Worm (Caenorhabditis elegans) whole organism, L1 larva: ENCODE measurements around the gene F14H12.6.
A peak's percentile ranks its signal among the peaks of the same experiment; 100 is the strongest.

Experiments used
- C04F5.9 ChIP-seq: sonication (generic microtip); optimal IDR thresholded peaks from 2 replicates; lab custom pipeline; 2016; ENCODE audit warnings: missing genetic modification characterization, missing compliant biosample characterization
- C16A3.4 ChIP-seq: fragments of 150-350 bp; optimal IDR thresholded peaks from 2 replicates; lab custom pipeline; 2014; ENCODE audit warnings: missing biosample characterization, missing genetic modification characterization
- F16B12.6 ChIP-seq: fragments of 150-350 bp; optimal IDR thresholded peaks from 2 replicates; lab custom pipeline; 2014; ENCODE audit warnings: missing biosample characterization, missing genetic modification characterization
- aha-1 ChIP-seq: fragments of 150-350 bp; optimal IDR thresholded peaks from 2 replicates; lab custom pipeline; 2014; ENCODE audit warnings: missing biosample characterization, missing genetic modification characterization
- alr-1 ChIP-seq: fragments of 200-800 bp; sonication (Bioruptor generic); optimal IDR thresholded peaks from 2 replicates; lab custom pipeline; 2018; ENCODE audit warnings: borderline replicate concordance, mild to moderate bottlenecking, missing genetic modification characterization, missing compliant biosample characterization
- aly-2 ChIP-seq: fragments of 150-350 bp; optimal IDR thresholded peaks from 2 replicates; lab custom pipeline; 2014; ENCODE audit warnings: missing biosample characterization, missing genetic modification characterization
- ama-1 ChIP-seq: fragments of 150-350 bp; optimal IDR thresholded peaks from 2 replicates; lab custom pipeline; 2014
- blmp-1 ChIP-seq: fragments of 150-350 bp; optimal IDR thresholded peaks from 2 replicates; lab custom pipeline; 2014; ENCODE audit warnings: missing biosample characterization, missing genetic modification characterization
- ceh-8 ChIP-seq: fragments of 200-800 bp; sonication (Bioruptor generic); optimal IDR thresholded peaks from 2 replicates; lab custom pipeline; 2018; ENCODE audit warnings: mild to moderate bottlenecking, missing genetic modification characterization, moderate library complexity, missing compliant biosample characterization
- ceh-82 ChIP-seq, 3 experiments: fragments of 150-350 bp in 1 of 3; sonication (generic microtip) in 2 of 3; optimal IDR thresholded peaks; 2 replicates each; lab custom pipeline; 2014 to 2017; ENCODE audit warnings: missing biosample characterization in 3 of 3, missing genetic modification characterization in 3 of 3
- efl-1 ChIP-seq, 4 experiments: fragments of 150-350 bp; optimal IDR thresholded peaks in 3 of 4; peaks in 1 of 4; 1 replicate in 1 of 4; 2 replicates in 3 of 4; lab custom pipeline; 2014; ENCODE audit warnings: missing biosample characterization in 2 of 4, missing genetic modification characterization in 2 of 4, missing genetic modification reagents in 2 of 4
- fkh-10 ChIP-seq: sonication (generic microtip); optimal IDR thresholded peaks from 2 replicates; lab custom pipeline; 2017; ENCODE audit warnings: missing biosample characterization, missing genetic modification reagents, missing genetic modification characterization
- fkh-4 ChIP-seq: sonication (generic microtip); optimal IDR thresholded peaks from 2 replicates; lab custom pipeline; 2016; ENCODE audit warnings: missing compliant biosample characterization, missing genetic modification characterization, borderline replicate concordance
- grh-1 ChIP-seq: fragments of 200-800 bp; sonication (Bioruptor generic); IDR thresholded peaks from 2 replicates; pipeline ENCODE4 v1.3.6; 2022; ENCODE audit warnings: missing genetic modification reagents, missing genetic modification characterization, missing compliant biosample characterization
- hlh-17 ChIP-seq: fragments of 200-800 bp; sonication (Bioruptor generic); optimal IDR thresholded peaks from 2 replicates; lab custom pipeline; 2018; ENCODE audit warnings: missing genetic modification characterization, mild to moderate bottlenecking, missing compliant biosample characterization, moderate library complexity, borderline replicate concordance
- isw-1 ChIP-seq: fragments of 200-800 bp; sonication (Bioruptor generic); IDR thresholded peaks from 2 replicates; pipeline ENCODE4 v1.3.6; 2022; ENCODE audit warnings: missing genetic modification characterization, missing compliant biosample characterization
- jun-1 ChIP-seq: fragments of 150-350 bp; optimal IDR thresholded peaks from 2 replicates; lab custom pipeline; 2014; ENCODE audit warnings: missing biosample characterization, missing genetic modification reagents, missing genetic modification characterization
- lin-14 ChIP-seq: fragments of 200-800 bp; sonication (Bioruptor generic); optimal IDR thresholded peaks from 2 replicates; lab custom pipeline; 2018; ENCODE audit warnings: mild to moderate bottlenecking, missing genetic modification characterization, moderate library complexity, missing compliant biosample characterization
- lin-35 ChIP-seq, 2 experiments: fragments of 150-350 bp; optimal IDR thresholded peaks; 2 replicates each; lab custom pipeline; 2014; ENCODE audit warnings: missing biosample characterization in 2 of 2, missing genetic modification characterization in 2 of 2, missing genetic modification reagents in 2 of 2
- lin-39 ChIP-seq: fragments of 150-350 bp; optimal IDR thresholded peaks from 2 replicates; lab custom pipeline; 2014; ENCODE audit warnings: missing biosample characterization, missing genetic modification reagents, missing genetic modification characterization
- lir-3 ChIP-seq: sonication (generic microtip); optimal IDR thresholded peaks from 2 replicates; lab custom pipeline; 2016; ENCODE audit warnings: mild to moderate bottlenecking, missing genetic modification characterization, moderate library complexity, missing compliant biosample characterization; ENCODE audit not compliant: poor library complexity
- mdl-1 ChIP-seq, 2 experiments: fragments of 150-350 bp; optimal IDR thresholded peaks; 2 replicates each; lab custom pipeline; 2014 to 2017; ENCODE audit warnings: missing biosample characterization in 2 of 2, missing genetic modification characterization in 2 of 2, inconsistent platforms in 1 of 2
- nhr-11 ChIP-seq: fragments of 150-350 bp; optimal IDR thresholded peaks from 2 replicates; lab custom pipeline; 2014; ENCODE audit warnings: missing biosample characterization, missing genetic modification characterization
- nhr-12 ChIP-seq: sonication (generic microtip); optimal IDR thresholded peaks from 2 replicates; lab custom pipeline; 2017; ENCODE audit warnings: missing biosample characterization, missing genetic modification characterization
- nhr-20 ChIP-seq: sonication (generic microtip); optimal IDR thresholded peaks from 2 replicates; lab custom pipeline; 2016; ENCODE audit warnings: mild to moderate bottlenecking, missing genetic modification characterization, missing compliant biosample characterization
- nhr-237 ChIP-seq: fragments of 150-350 bp; optimal IDR thresholded peaks from 2 replicates; lab custom pipeline; 2014; ENCODE audit warnings: missing biosample characterization, missing genetic modification characterization
- nhr-28 ChIP-seq: fragments of 150-350 bp; optimal IDR thresholded peaks from 2 replicates; lab custom pipeline; 2014; ENCODE audit warnings: missing biosample characterization, missing genetic modification characterization
- nhr-47 ChIP-seq: sonication (generic microtip); optimal IDR thresholded peaks from 2 replicates; lab custom pipeline; 2016; ENCODE audit warnings: mild to moderate bottlenecking, missing genetic modification characterization, moderate library complexity, missing compliant biosample characterization
- nhr-71 ChIP-seq: sonication (generic microtip); optimal IDR thresholded peaks from 2 replicates; lab custom pipeline; 2016; ENCODE audit warnings: mild to moderate bottlenecking, missing genetic modification characterization, moderate library complexity, missing compliant biosample characterization
- nhr-77 ChIP-seq: fragments of 150-350 bp; optimal IDR thresholded peaks from 2 replicates; lab custom pipeline; 2014; ENCODE audit warnings: missing biosample characterization, missing genetic modification characterization
- nhr-84 ChIP-seq: sonication (generic microtip); optimal IDR thresholded peaks from 2 replicates; lab custom pipeline; 2017; ENCODE audit warnings: missing biosample characterization, missing genetic modification characterization
- nhr-90 ChIP-seq: sonication (generic microtip); optimal IDR thresholded peaks from 2 replicates; lab custom pipeline; 2016; ENCODE audit warnings: mild to moderate bottlenecking, missing genetic modification characterization, missing compliant biosample characterization; ENCODE audit not compliant: poor library complexity
- skn-1 ChIP-seq: fragments of 150-350 bp; optimal IDR thresholded peaks from 2 replicates; lab custom pipeline; 2014; ENCODE audit warnings: missing biosample characterization, missing genetic modification characterization
- sox-4 ChIP-seq: sonication (generic microtip); optimal IDR thresholded peaks from 2 replicates; lab custom pipeline; 2016; ENCODE audit warnings: missing genetic modification characterization, missing compliant biosample characterization
- sptf-1 ChIP-seq: fragments of 150-350 bp; optimal IDR thresholded peaks from 2 replicates; lab custom pipeline; 2014; ENCODE audit warnings: missing biosample characterization, missing genetic modification characterization
- tlp-1 ChIP-seq: fragments of 150-350 bp; optimal IDR thresholded peaks from 2 replicates; lab custom pipeline; 2014; ENCODE audit warnings: missing biosample characterization, missing genetic modification characterization
- unc-30 ChIP-seq: sonication (generic microtip); optimal IDR thresholded peaks from 2 replicates; lab custom pipeline; 2017; ENCODE audit warnings: missing biosample characterization, missing genetic modification characterization
- unc-62 ChIP-seq: fragments of 150-350 bp; optimal IDR thresholded peaks from 2 replicates; lab custom pipeline; 2014; ENCODE audit warnings: missing biosample characterization, missing genetic modification reagents, missing genetic modification characterization
- vab-15 ChIP-seq: sonication (generic microtip); optimal IDR thresholded peaks from 2 replicates; lab custom pipeline; 2017; ENCODE audit warnings: missing genotype, mild to moderate bottlenecking, missing genetic modification characterization, missing compliant biosample characterization
- zag-1 ChIP-seq: fragments of 150-350 bp; optimal IDR thresholded peaks from 2 replicates; lab custom pipeline; 2014; ENCODE audit warnings: missing biosample characterization, missing genetic modification characterization
- zip-4 ChIP-seq: fragments of 200-800 bp; sonication (Bioruptor generic); optimal IDR thresholded peaks from 2 replicates; lab custom pipeline; 2018; ENCODE audit warnings: mild to moderate bottlenecking, missing genetic modification characterization, moderate library complexity, missing compliant biosample characterization

Gene F14H12.6

DNA sequence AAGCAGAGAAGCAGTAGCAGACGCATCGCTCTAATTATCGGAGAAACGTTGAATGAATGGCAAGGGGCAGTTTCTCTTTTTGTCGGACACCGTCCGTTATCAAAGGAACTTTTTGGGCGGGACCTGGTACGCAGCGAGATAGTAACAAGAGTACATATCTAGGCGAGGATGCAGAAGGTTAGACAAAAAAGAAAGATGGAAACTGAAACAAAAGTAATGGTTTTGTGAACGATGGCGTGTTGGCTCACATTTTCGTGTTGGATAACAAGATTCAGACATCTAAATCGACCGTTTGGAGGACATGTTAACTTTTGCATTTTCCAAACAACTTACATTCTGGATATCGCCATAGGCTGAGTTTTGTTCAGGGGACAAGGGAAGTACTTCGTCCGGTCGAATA is at the start of gene F14H12.6:
F14H12.6 (minus strand) TSS at position 101 of the 400 bp plus-strand sequence.
- TF ChIP-seq nhr-71 (tag; lab: Kevin White, UChicago) (no peak), isw-1 (GFP tag; lab: Robert Waterston, UW) (no peak), mdl-1 (tag; optimal IDR thresholded peaks at IDR 0.05; lab: Kevin White, UChicago) (no peak), F16B12.6 (no peak), nhr-84 (no peak), nhr-47 (tag; lab: Kevin White, UChicago) (no peak), ceh-82 (tag; optimal IDR thresholded peaks at IDR 0.05; lab: Kevin White, UChicago) (no peak), alr-1 (tag; lab: Kevin White, UChicago) (no peak), aly-2 (no peak)

DNA sequence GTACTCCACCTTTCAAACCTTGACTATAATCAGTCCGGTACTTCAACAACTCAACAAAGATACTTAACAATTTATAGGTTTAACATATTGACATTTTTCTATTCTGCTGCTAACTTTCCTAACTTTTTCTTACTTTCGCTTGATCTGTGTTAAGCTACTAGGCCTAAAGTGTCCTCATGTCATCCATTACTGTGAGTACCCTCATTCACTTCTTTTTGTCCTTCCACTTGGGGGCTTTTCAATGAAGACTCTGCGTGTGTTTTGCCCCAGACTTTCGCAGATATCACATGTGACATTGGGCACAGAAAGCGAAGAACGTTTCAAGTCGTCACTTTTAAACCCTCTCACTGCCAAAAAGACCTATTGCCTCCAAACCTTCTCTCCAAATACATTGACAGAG is 47.4 kb upstream of the F14H12.6 start:
- TF ChIP-seq efl-1 (optimal IDR thresholded peaks at IDR 0.05; lab: Kevin White, UChicago) (no peak), efl-1 (GFP tag; optimal IDR thresholded peaks at IDR 0.05 in 1 of 2; lab: Kevin White, UChicago) (peak in 1 of 2 experiments; percentile 30), sox-4 (tag; lab: Kevin White, UChicago) (no peak), lin-14 (GFP tag; lab: Kevin White, UChicago) (peak; percentile 24), nhr-28 (tag; lab: Kevin White, UChicago) (no peak)

DNA sequence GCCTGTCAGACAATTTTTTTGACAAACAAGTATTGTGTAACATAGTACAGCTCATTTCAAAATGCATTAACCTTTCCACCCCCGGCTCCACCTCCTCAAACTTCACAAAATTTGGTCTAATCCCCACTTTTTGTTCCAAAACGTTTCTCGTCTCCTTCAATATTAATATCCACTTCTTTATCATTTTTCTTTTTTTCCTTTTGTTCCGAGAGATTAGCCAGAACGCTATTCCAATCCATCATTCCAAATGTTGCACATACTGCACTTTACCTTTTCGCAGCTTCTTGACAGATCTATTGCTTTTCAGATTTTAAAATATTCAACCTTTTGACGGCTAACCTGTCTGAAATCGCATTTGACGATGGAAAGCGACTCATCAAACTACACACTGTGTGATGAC is 45.5 kb upstream of the F14H12.6 start, which contains the start of gene D1079.1:
D1079.1 (plus strand) TSS at position 301 of the 400 bp plus-strand sequence.
- TF ChIP-seq nhr-20 (no peak), unc-62 (no peak), C16A3.4 (tag; lab: Kevin White, UChicago) (no peak), lin-35 (GFP tag; optimal IDR thresholded peaks at IDR 0.05; lab: Kevin White, UChicago) (no peak), grh-1 (GFP tag; lab: Robert Waterston, UW) (no peak), aha-1 (no peak), sptf-1 (no peak), nhr-90 (tag; lab: Kevin White, UChicago) (no peak), zip-4 (no peak), unc-30 (tag; lab: Kevin White, UChicago) (no peak), nhr-28 (tag; lab: Kevin White, UChicago) (no peak), fkh-4 (no peak), hlh-17 (GFP tag; lab: Kevin White, UChicago) (no peak), lir-3 (tag; lab: Kevin White, UChicago) (no peak)

DNA sequence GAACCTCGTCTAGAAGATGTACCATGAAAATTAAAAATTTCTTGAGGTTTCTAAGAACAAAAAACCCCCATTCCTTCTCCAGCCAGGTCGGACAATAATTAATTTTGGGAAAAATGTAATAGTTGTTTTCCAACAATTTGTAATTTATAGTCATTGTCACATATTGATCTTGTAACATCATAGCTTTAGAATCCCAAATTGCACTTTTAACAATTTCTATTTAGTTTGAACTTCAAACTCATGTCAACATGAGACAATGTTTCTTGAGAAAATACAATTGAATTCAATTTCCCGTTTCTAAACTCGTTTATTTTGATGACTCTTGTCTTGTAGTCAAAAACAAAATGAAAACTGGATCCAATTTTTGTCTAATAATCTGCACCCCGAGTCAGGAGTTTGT is 42.9 kb upstream of the F14H12.6 start:
- no peak for TF ChIP-seq tlp-1 (tag; lab: Kevin White, UChicago)
- no peak for TF ChIP-seq nhr-47 (tag; lab: Kevin White, UChicago)
- TF ChIP-seq aly-2: no peak

DNA sequence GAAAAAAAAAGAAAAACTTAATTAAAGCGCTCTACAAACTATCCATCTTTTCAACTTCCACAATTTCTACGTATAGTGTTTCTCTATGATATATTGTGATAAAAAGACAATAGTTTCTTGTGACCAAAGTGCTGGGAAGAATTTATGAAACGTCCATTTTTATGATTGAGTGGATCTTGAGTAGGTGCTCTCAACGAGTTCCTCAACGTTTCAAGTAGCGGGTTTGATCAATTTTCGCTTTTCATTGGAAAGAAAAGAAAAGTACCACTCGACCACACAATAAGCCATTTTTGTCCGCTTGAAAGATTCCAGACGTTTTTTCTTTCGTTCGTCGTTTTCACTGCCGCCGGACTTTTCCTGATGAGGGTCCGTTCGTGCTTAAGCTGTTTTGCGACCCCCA is 40.1 kb upstream of the F14H12.6 start:
- TF ChIP-seq isw-1 (GFP tag; lab: Robert Waterston, UW) (no peak), F16B12.6 (no peak), nhr-77 (tag; lab: Kevin White, UChicago) (no peak), fkh-10 (GFP tag; lab: Kevin White, UChicago) (peak; percentile 55), blmp-1 (tag; lab: Kevin White, UChicago) (no peak), lin-14 (GFP tag; lab: Kevin White, UChicago) (peak; percentile 28)

DNA sequence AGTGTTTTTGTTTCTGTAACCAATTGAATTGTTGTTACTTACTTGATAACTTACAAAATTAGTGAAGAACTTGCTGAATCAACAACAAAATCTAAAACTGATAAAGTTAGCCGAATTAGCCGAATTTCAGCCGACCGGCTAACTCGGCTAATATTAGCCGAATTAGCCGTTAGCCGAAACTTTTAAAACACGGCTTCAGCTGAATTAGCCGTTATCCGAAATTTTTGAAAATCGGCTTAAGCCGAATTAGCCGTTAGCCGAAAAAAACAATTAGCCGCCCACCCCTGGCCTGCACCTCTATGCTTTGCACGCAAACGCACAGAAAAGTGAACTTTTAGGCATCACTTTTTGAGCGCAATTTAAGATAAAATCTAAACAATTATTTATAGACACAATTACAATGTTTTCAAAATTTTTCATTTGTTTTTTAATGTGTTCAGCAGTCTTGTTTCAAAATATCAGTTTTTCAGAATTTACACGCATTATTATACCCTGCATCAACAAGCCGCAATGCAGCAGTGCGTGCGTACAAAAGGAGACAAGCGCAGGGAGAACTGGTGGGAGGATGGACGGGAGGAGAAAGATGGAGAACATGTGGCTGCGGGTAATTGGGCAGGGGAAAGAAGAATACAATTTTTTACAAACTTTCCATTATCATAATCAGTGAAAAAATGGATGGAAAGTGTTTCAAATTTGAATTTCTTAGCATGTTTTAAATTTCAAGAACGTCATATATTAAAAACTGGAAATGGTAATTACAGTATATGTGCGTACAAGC is 37.9 kb upstream of the F14H12.6 start:
- TF ChIP-seq zip-4 (peak; percentile 20), lin-35 (GFP tag; optimal IDR thresholded peaks at IDR 0.05; lab: Kevin White, UChicago) (peak; percentile 27 to 80), nhr-12 (no peak), lin-39 (tag; lab: Kevin White, UChicago) (peak; percentile 62), jun-1 (tag; lab: Kevin White, UChicago) (peak; percentile 83), skn-1 (tag; lab: Kevin White, UChicago) (peak; percentile 75), zag-1 (tag; lab: Kevin White, UChicago) (no peak), unc-62 (no peak), C04F5.9 (no peak), ceh-8 (GFP tag; lab: Kevin White, UChicago) (no peak), vab-15 (tag; lab: Kevin White, UChicago) (no peak), nhr-90 (tag; lab: Kevin White, UChicago) (peak; percentile 88), lin-14 (GFP tag; lab: Kevin White, UChicago) (peak; percentile 74), sox-4 (tag; lab: Kevin White, UChicago) (no peak), ama-1 (no peak), nhr-11 (no peak), nhr-237 (tag; lab: Kevin White, UChicago) (peak; percentile 40)
